ENCODE assay signal across 5 fruit fly cellular contexts in the genomic region with DNA sequence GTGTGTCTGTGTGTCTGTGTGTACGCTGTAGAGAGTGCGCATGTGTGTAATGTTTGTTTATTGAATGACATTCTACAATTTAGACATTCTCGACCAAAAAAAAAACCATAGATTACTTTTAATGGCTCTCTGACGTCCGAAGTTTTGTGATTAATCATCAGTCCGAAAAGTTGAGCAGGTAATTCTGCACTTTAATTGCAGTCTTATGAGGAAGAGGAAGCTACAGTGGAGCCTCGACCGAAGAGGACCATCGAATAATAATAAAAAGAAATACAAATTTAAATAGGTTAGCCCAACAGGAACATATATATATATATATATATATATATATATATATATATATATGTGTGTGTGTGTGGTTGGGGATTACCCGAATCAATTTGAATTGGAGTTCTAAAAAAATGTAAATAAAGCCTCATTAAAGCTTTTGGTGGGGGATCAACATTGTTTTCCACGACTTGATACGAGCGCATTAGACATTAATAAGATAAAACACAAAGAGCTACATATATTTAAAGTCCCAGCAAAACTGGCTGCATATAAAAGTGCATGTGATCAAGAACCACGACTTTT.
TF ChIP-seq lines count a peak whose summit lies in the region.

No protein-coding gene starts in this region.

- no peak for TF ChIP-seq CTCF in whole organism, embryonic (GFP tag; optimal IDR thresholded peaks at IDR 0.05; lab: Kevin White, UChicago)

TF ChIP-seq in whole organism, adult, 20 proteins besides CTCF, POLR2A, EP300 and RAD21:
- TF ChIP-seq tj (GFP tag; optimal IDR thresholded peaks at IDR 0.05; lab: Kevin White, UChicago) = no peak
- peak; percentile 18 for TF ChIP-seq Hr96 (GFP tag; optimal IDR thresholded peaks at IDR 0.05; lab: Kevin White, UChicago)
TF ChIP-seq in whole organism, adult: peak in this region for 1.

TF ChIP-seq in whole organism, embryonic, 481 proteins besides CTCF, POLR2A, EP300 and RAD21:
- TF ChIP-seq CG8281 (tag; optimal IDR thresholded peaks at IDR 0.05; lab: Kevin White, UChicago) = peak; percentile 0
- peak; percentile 46 for TF ChIP-seq grau (tag; optimal IDR thresholded peaks at IDR 0.05; lab: Kevin White, UChicago)
- TF ChIP-seq CG4707 (GFP tag; optimal IDR thresholded peaks at IDR 0.05; lab: Kevin White, UChicago) = no peak
- no peak for TF ChIP-seq CG9797 (GFP tag; optimal IDR thresholded peaks at IDR 0.05; lab: Kevin White, UChicago)
- TF ChIP-seq exex (tag; optimal IDR thresholded peaks at IDR 0.05; lab: Kevin White, UChicago) = peak; percentile 16
- TF ChIP-seq Med (GFP tag; lab: Kevin White, UChicago) = peak; percentile 69
- TF ChIP-seq lbe (GFP tag; optimal IDR thresholded peaks at IDR 0.05; lab: Kevin White, UChicago) = no peak
- peak; percentile 6 for TF ChIP-seq CG3281 (GFP tag; optimal IDR thresholded peaks at IDR 0.05; lab: Kevin White, UChicago)
- peak; percentile 21 for TF ChIP-seq Ssrp (tag; optimal IDR thresholded peaks at IDR 0.05; lab: Kevin White, UChicago)
- TF ChIP-seq CG6765 (GFP tag; optimal IDR thresholded peaks at IDR 0.05; lab: Kevin White, UChicago) = no peak
- TF ChIP-seq sd (tag; optimal IDR thresholded peaks at IDR 0.05; lab: Kevin White, UChicago) = peak; percentile 69
- TF ChIP-seq gem (tag; optimal IDR thresholded peaks at IDR 0.05; lab: Kevin White, UChicago) = peak; percentile 6
- TF ChIP-seq eve (GFP tag; optimal IDR thresholded peaks at IDR 0.05; lab: Kevin White, UChicago) = peak in 1 of 2 experiments; percentile 34
- no peak for TF ChIP-seq B-H1 (GFP tag; IDR thresholded peaks at IDR 0.05; lab: Robert Waterston, UW)
- peak; percentile 78 for TF ChIP-seq sens (GFP tag; lab: Kevin White, UChicago)
- peak; percentile 68 for TF ChIP-seq sqz (GFP tag; optimal IDR thresholded peaks at IDR 0.05; lab: Kevin White, UChicago)

TF ChIP-seq in whole organism, prepupa, 60 proteins besides CTCF, POLR2A, EP300 and RAD21:
- peak; percentile 11 for TF ChIP-seq Sox102F (GFP tag; optimal IDR thresholded peaks at IDR 0.05; lab: Kevin White, UChicago)
- peak; percentile 1 for TF ChIP-seq CG34406 (GFP tag; optimal IDR thresholded peaks at IDR 0.05; lab: Kevin White, UChicago)
- TF ChIP-seq svp (GFP tag; lab: Kevin White, UChicago) = peak; percentile 58
- TF ChIP-seq Eip78C (GFP tag; lab: Kevin White, UChicago) = peak; percentile 31
- no peak for TF ChIP-seq Hr38 (GFP tag; optimal IDR thresholded peaks at IDR 0.05; lab: Kevin White, UChicago)
- no peak for TF ChIP-seq achi (GFP tag; optimal IDR thresholded peaks at IDR 0.05; lab: Kevin White, UChicago)
- TF ChIP-seq vri (GFP tag; optimal IDR thresholded peaks at IDR 0.05; lab: Kevin White, UChicago) = peak; percentile 11
- peak; percentile 21 for TF ChIP-seq CG31627 (GFP tag; optimal IDR thresholded peaks at IDR 0.05; lab: Kevin White, UChicago)
- peak; percentile 48 for TF ChIP-seq fkh (GFP tag; optimal IDR thresholded peaks at IDR 0.05; lab: Kevin White, UChicago)
- peak; percentile 6 for TF ChIP-seq Smox (GFP tag; optimal IDR thresholded peaks at IDR 0.05; lab: Kevin White, UChicago)
- TF ChIP-seq topi (GFP tag; optimal IDR thresholded peaks at IDR 0.05; lab: Kevin White, UChicago) = peak; percentile 26

TF ChIP-seq in whole organism, pupa, 21 proteins besides CTCF, POLR2A, EP300 and RAD21:
- TF ChIP-seq CG8159 (tag; optimal IDR thresholded peaks at IDR 0.05; lab: Kevin White, UChicago) = no peak
- no peak for TF ChIP-seq CG17806 (tag; optimal IDR thresholded peaks at IDR 0.05; lab: Kevin White, UChicago)
- TF ChIP-seq CG14655 (GFP tag; optimal IDR thresholded peaks at IDR 0.05; lab: Kevin White, UChicago) = peak; percentile 2
- TF ChIP-seq EcR (GFP tag; optimal IDR thresholded peaks at IDR 0.05; lab: Kevin White, UChicago) = no peak
- no peak for TF ChIP-seq CG8301 (tag; optimal IDR thresholded peaks at IDR 0.05; lab: Kevin White, UChicago)
TF ChIP-seq in whole organism, pupa: peak in this region for 1.

TF ChIP-seq in whole organism, wandering third instar larva, 38 proteins besides CTCF, POLR2A, EP300 and RAD21:
- no peak for TF ChIP-seq Rel (GFP tag; optimal IDR thresholded peaks at IDR 0.05; lab: Kevin White, UChicago)
- TF ChIP-seq Rel (tag; optimal IDR thresholded peaks at IDR 0.05; lab: Kevin White, UChicago) = peak; percentile 62
- peak; percentile 2 for TF ChIP-seq Sp1 (GFP tag; optimal IDR thresholded peaks at IDR 0.05; lab: Kevin White, UChicago)
- TF ChIP-seq GATAd (GFP tag; optimal IDR thresholded peaks at IDR 0.05; lab: Kevin White, UChicago) = no peak
- TF ChIP-seq Hnf4 (GFP tag; optimal IDR thresholded peaks at IDR 0.05; lab: Kevin White, UChicago) = no peak
- no peak for TF ChIP-seq rgr (GFP tag; optimal IDR thresholded peaks at IDR 0.05; lab: Kevin White, UChicago)
- TF ChIP-seq h (GFP tag; optimal IDR thresholded peaks at IDR 0.05; lab: Kevin White, UChicago) = peak; percentile 19
- peak; percentile 20 for TF ChIP-seq ey (GFP tag; optimal IDR thresholded peaks at IDR 0.05; lab: Kevin White, UChicago)
- TF ChIP-seq foxo (GFP tag; optimal IDR thresholded peaks at IDR 0.05; lab: Kevin White, UChicago) = peak in 1 of 2 experiments; percentile 28
- TF ChIP-seq fru (GFP tag; optimal IDR thresholded peaks at IDR 0.05; lab: Kevin White, UChicago) = peak; percentile 2
- no peak for TF ChIP-seq Abd-B (GFP tag; optimal IDR thresholded peaks at IDR 0.05; lab: Kevin White, UChicago)
- TF ChIP-seq CG9705 (GFP tag; optimal IDR thresholded peaks at IDR 0.05; lab: Kevin White, UChicago) = no peak
